Worm (Caenorhabditis elegans) whole organism, L1 larva: ENCODE data around the gene chil-24.

Experiments used
- Y116A8C.19 ChIP-seq: sonication (generic microtip); optimal IDR thresholded peaks from 2 replicates; lab custom pipeline; 2016; ENCODE audit warnings: missing compliant biosample characterization, missing genetic modification characterization, borderline replicate concordance
- ceh-90 ChIP-seq: sonication (generic microtip); optimal IDR thresholded peaks from 2 replicates; lab custom pipeline; 2016; ENCODE audit warnings: missing genetic modification characterization, missing compliant biosample characterization
- ces-1 ChIP-seq: fragments of 150-350 bp; optimal IDR thresholded peaks from 2 replicates; lab custom pipeline; 2014; ENCODE audit warnings: missing biosample characterization, missing genetic modification reagents, missing genetic modification characterization
- fos-1 ChIP-seq: fragments of 150-350 bp; optimal IDR thresholded peaks from 2 replicates; lab custom pipeline; 2014; ENCODE audit warnings: missing biosample characterization, missing genetic modification characterization
- hlh-4 ChIP-seq: sonication (generic microtip); optimal IDR thresholded peaks from 2 replicates; lab custom pipeline; 2016; ENCODE audit warnings: mild to moderate bottlenecking, missing genetic modification characterization, missing compliant biosample characterization
- jun-1 ChIP-seq: fragments of 150-350 bp; optimal IDR thresholded peaks from 2 replicates; lab custom pipeline; 2014; ENCODE audit warnings: missing biosample characterization, missing genetic modification reagents, missing genetic modification characterization
- lin-15B ChIP-seq: fragments of 150-350 bp; sonication (generic microtip); optimal IDR thresholded peaks from 3 replicates; lab custom pipeline; 2014; ENCODE audit warnings: missing biosample characterization, missing genetic modification characterization
- lsy-2 ChIP-seq, 2 experiments: fragments of 150-350 bp; optimal IDR thresholded peaks; 2 replicates each; lab custom pipeline; 2014; ENCODE audit warnings: missing biosample characterization in 2 of 2, missing genetic modification characterization in 2 of 2
- nhr-11 ChIP-seq: fragments of 150-350 bp; optimal IDR thresholded peaks from 2 replicates; lab custom pipeline; 2014; ENCODE audit warnings: missing biosample characterization, missing genetic modification characterization
- nhr-77 ChIP-seq: fragments of 150-350 bp; optimal IDR thresholded peaks from 2 replicates; lab custom pipeline; 2014; ENCODE audit warnings: missing biosample characterization, missing genetic modification characterization
- pax-3 ChIP-seq: fragments of 200-800 bp; sonication (Bioruptor generic); optimal IDR thresholded peaks from 2 replicates; lab custom pipeline; 2018; ENCODE audit warnings: mild to moderate bottlenecking, missing genetic modification characterization, moderate library complexity, missing compliant biosample characterization
- snpc-4 ChIP-seq: fragments of 150-350 bp; optimal IDR thresholded peaks from 2 replicates; lab custom pipeline; 2014; ENCODE audit warnings: missing biosample characterization, missing genetic modification characterization
- ztf-4 ChIP-seq: fragments of 150-350 bp; optimal IDR thresholded peaks from 2 replicates; lab custom pipeline; 2014; ENCODE audit warnings: missing biosample characterization, missing genetic modification characterization

- no peak for TF ChIP-seq lsy-2 (tag; optimal IDR thresholded peaks at IDR 0.05; lab: Kevin White, UChicago)
- no peak for TF ChIP-seq jun-1 (tag; lab: Kevin White, UChicago)
- no peak for TF ChIP-seq fos-1
- TF ChIP-seq Y116A8C.19, result no peak
- no peak for TF ChIP-seq hlh-4 (tag; lab: Kevin White, UChicago)
- TF ChIP-seq lin-15B (tag; lab: Kevin White, UChicago), result no peak
- TF ChIP-seq ceh-90 (tag; lab: Kevin White, UChicago), result no peak
- TF ChIP-seq pax-3 (tag; lab: Kevin White, UChicago), result no peak
- TF ChIP-seq snpc-4, result no peak
- no peak for TF ChIP-seq nhr-11
- TF ChIP-seq ces-1 (GFP tag; lab: Kevin White, UChicago), result no peak
- TF ChIP-seq ztf-4, result no peak
- TF ChIP-seq nhr-77, result no peak
Observed at ce11 chrII:3087134-3087533, 41.8 kb upstream of the chil-24 start.
